Worm (Caenorhabditis elegans): ENCODE results near the gene sru-31.

ce11 chrV:9784215-9784614, 32.3 kb upstream of the sru-31 start:
- TF ChIP-seq ceh-36 (tag; optimal IDR thresholded peaks at IDR 0.05) (no peak), aly-1 (tag; optimal IDR thresholded peaks at IDR 0.05) (no peak), F13C5.2 (tag; optimal IDR thresholded peaks at IDR 0.05) (no peak), ets-7 (tag; optimal IDR thresholded peaks at IDR 0.05) (no peak), ama-1 (optimal IDR thresholded peaks at IDR 0.05) (no peak)
